Fruit fly (Drosophila melanogaster) whole organism, embryonic: ENCODE data around the gene chrb.
A peak's percentile ranks its signal among the peaks of the same experiment; 100 is the strongest.

ENCODE experiments used
- Aef1 ChIP-seq: fragments of 200-800 bp; sonication (Bioruptor generic); IDR thresholded peaks from 3 replicates; pipeline ENCODE4 v1.3.6; 2022; ENCODE audit warnings: missing biosample characterization, missing genetic modification characterization
- Atf6 ChIP-seq: fragments of 200-800 bp; sonication (Bioruptor generic); IDR thresholded peaks from 2 replicates; pipeline ENCODE4 v1.3.6; 2022; ENCODE audit warnings: missing biosample characterization, missing genetic modification characterization
- Awh ChIP-seq: fragments of 200-800 bp; sonication (Bioruptor generic); IDR thresholded peaks from 2 replicates; pipeline ENCODE4, ENCODE4 v1.3.6; 2022; ENCODE audit warnings: missing biosample characterization, missing genetic modification characterization
- Blimp-1 ChIP-seq: fragments of 200-800 bp; sonication (Bioruptor generic); optimal IDR thresholded peaks from 3 replicates; lab custom pipeline; 2018; ENCODE audit warnings: missing biosample characterization, missing genetic modification characterization, mild to moderate bottlenecking, moderate library complexity, missing genetic modification reagents
- CG1024 ChIP-seq: fragments of 200-800 bp; sonication (Bioruptor generic); IDR thresholded peaks from 2 replicates; pipeline ENCODE4 v1.3.6; 2022; ENCODE audit warnings: missing biosample characterization, missing genetic modification characterization
- CG10543 ChIP-seq: fragments of 200-800 bp; sonication (Bioruptor generic); optimal IDR thresholded peaks from 3 replicates; lab custom pipeline; 2017; ENCODE audit warnings: missing biosample characterization, mild to moderate bottlenecking, missing genetic modification characterization, moderate library complexity
- CG11504 ChIP-seq: fragments of 200-800 bp; sonication (Bioruptor generic); optimal IDR thresholded peaks from 3 replicates; lab custom pipeline; 2019; ENCODE audit warnings: missing biosample characterization, mild to moderate bottlenecking, missing genetic modification characterization, moderate library complexity
- CG12391 ChIP-seq: fragments of 200-800 bp; sonication (Bioruptor generic); optimal IDR thresholded peaks from 3 replicates; lab custom pipeline; 2018; ENCODE audit warnings: missing biosample characterization, mild to moderate bottlenecking, missing genetic modification characterization, moderate library complexity
- CG13296 ChIP-seq: fragments of 200-800 bp; sonication (Bioruptor generic); optimal IDR thresholded peaks from 3 replicates; lab custom pipeline; 2018; ENCODE audit warnings: missing biosample characterization, mild to moderate bottlenecking, missing genetic modification characterization
- CG17359 ChIP-seq: fragments of 200-800 bp; sonication (Bioruptor generic); optimal IDR thresholded peaks from 3 replicates; lab custom pipeline; 2018; ENCODE audit warnings: missing biosample characterization, mild to moderate bottlenecking, missing genetic modification characterization, moderate library complexity
- CG1832 ChIP-seq: fragments of 200-800 bp; sonication (Bioruptor generic); optimal IDR thresholded peaks from 2 replicates; lab custom pipeline; 2017; ENCODE audit warnings: missing biosample characterization, mild to moderate bottlenecking, missing genetic modification characterization, inconsistent platforms
- CG2120 ChIP-seq: fragments of 200-800 bp; sonication (Bioruptor generic); optimal IDR thresholded peaks from 3 replicates; lab custom pipeline; 2016; ENCODE audit warnings: missing biosample characterization, missing genetic modification characterization
- CG2678 ChIP-seq: fragments of 200-800 bp; sonication (Bioruptor generic); optimal IDR thresholded peaks from 3 replicates; lab custom pipeline; 2019; ENCODE audit warnings: missing biosample characterization, mild to moderate bottlenecking, missing genetic modification characterization, moderate library complexity
- CG31441 ChIP-seq: fragments of 200-800 bp; sonication (Bioruptor generic); IDR thresholded peaks from 2 replicates; pipeline ENCODE4 v1.3.6; 2022; ENCODE audit warnings: missing biosample characterization, missing genetic modification characterization
- CG32532 ChIP-seq: fragments of 200-800 bp; sonication (Bioruptor generic); IDR thresholded peaks from 2 replicates; pipeline ENCODE4 v1.3.6; 2022; ENCODE audit warnings: missing biosample characterization, missing genetic modification characterization
- CG32772 ChIP-seq: fragments of 200-800 bp; sonication (Bioruptor generic); IDR thresholded peaks from 2 replicates; pipeline ENCODE4 v1.3.6; 2022; ENCODE audit warnings: missing biosample characterization, missing genetic modification characterization
- CG34422 ChIP-seq: fragments of 200-800 bp; sonication (Bioruptor generic); IDR thresholded peaks from 3 replicates; pipeline ENCODE4 v1.3.6; 2022; ENCODE audit warnings: missing biosample characterization, missing genetic modification characterization
- CG4424 ChIP-seq: fragments of 200-800 bp; sonication (Bioruptor generic); optimal IDR thresholded peaks from 3 replicates; lab custom pipeline; 2016; ENCODE audit warnings: missing biosample characterization, missing genetic modification characterization
- CG7839 ChIP-seq: fragments of 200-800 bp; sonication (Bioruptor generic); optimal IDR thresholded peaks from 3 replicates; lab custom pipeline; 2018; ENCODE audit warnings: missing biosample characterization, mild to moderate bottlenecking, missing genetic modification characterization, moderate library complexity
- CG8281 ChIP-seq: fragments of 200-800 bp; sonication (Bioruptor generic); optimal IDR thresholded peaks from 2 replicates; lab custom pipeline; 2018; ENCODE audit warnings: missing biosample characterization, mild to moderate bottlenecking, missing genetic modification characterization, moderate library complexity
- CG8388 ChIP-seq: fragments of 200-800 bp; sonication (Bioruptor generic); optimal IDR thresholded peaks from 2 replicates; lab custom pipeline; 2019; ENCODE audit warnings: missing biosample characterization, mild to moderate bottlenecking, missing genetic modification characterization, moderate library complexity
- CG9932 ChIP-seq: fragments of 200-800 bp; sonication (Bioruptor generic); IDR thresholded peaks from 2 replicates; pipeline ENCODE4 v1.3.6; 2022; ENCODE audit warnings: missing biosample characterization, missing genetic modification characterization
- Dek ChIP-seq: fragments of 200-800 bp; sonication (Bioruptor generic); optimal IDR thresholded peaks from 3 replicates; lab custom pipeline; 2019; ENCODE audit warnings: missing biosample characterization, mild to moderate bottlenecking, missing genetic modification characterization, moderate library complexity
- Fer1 ChIP-seq: fragments of 200-800 bp; sonication (Bioruptor generic); optimal IDR thresholded peaks from 2 replicates; lab custom pipeline; 2017; ENCODE audit warnings: missing biosample characterization, mild to moderate bottlenecking, missing genetic modification characterization
- Gug ChIP-seq: fragments of 200-800 bp; sonication (Bioruptor generic); IDR thresholded peaks from 4 replicates; pipeline ENCODE4 v1.3.6; 2022; ENCODE audit warnings: missing biosample characterization, missing genetic modification characterization
- Hand ChIP-seq: fragments of 200-800 bp; sonication (Bioruptor generic); optimal IDR thresholded peaks from 2 replicates; lab custom pipeline; 2017; ENCODE audit warnings: mild to moderate bottlenecking, missing biosample characterization, missing genetic modification reagents, missing genetic modification characterization
- Hr51 ChIP-seq, 2 experiments: fragments of 200-800 bp; sonication (Bioruptor generic); optimal IDR thresholded peaks; 2 replicates in 1 of 2; 3 replicates in 1 of 2; lab custom pipeline; 2016 to 2018; ENCODE audit warnings: missing biosample characterization in 2 of 2, missing genetic modification characterization in 2 of 2, mild to moderate bottlenecking in 1 of 2, moderate library complexity in 1 of 2
- Hsf ChIP-seq: fragments of 200-800 bp; sonication (Bioruptor generic); optimal IDR thresholded peaks from 3 replicates; lab custom pipeline; 2016; ENCODE audit warnings: missing biosample characterization, missing genetic modification characterization
- Oli ChIP-seq: fragments of 200-800 bp; sonication (Bioruptor generic); optimal IDR thresholded peaks from 2 replicates; lab custom pipeline; 2018; ENCODE audit warnings: missing biosample characterization, mild to moderate bottlenecking, missing genetic modification characterization, moderate library complexity
- PHDP ChIP-seq: fragments of 200-800 bp; sonication (Bioruptor generic); optimal IDR thresholded peaks from 3 replicates; lab custom pipeline; 2018; ENCODE audit warnings: missing biosample characterization, mild to moderate bottlenecking, missing genetic modification characterization, moderate library complexity
- Pdp1 ChIP-seq, 2 experiments: fragments of 200-800 bp; sonication (Bioruptor generic); optimal IDR thresholded peaks; 3 replicates each; lab custom pipeline; 2016; ENCODE audit warnings: missing biosample characterization in 2 of 2, missing genetic modification characterization in 2 of 2, mild to moderate bottlenecking in 1 of 2, moderate library complexity in 1 of 2
- Ptx1 ChIP-seq: fragments of 200-800 bp; sonication (Bioruptor generic); IDR thresholded peaks from 2 replicates; pipeline ENCODE4 v1.3.6; 2022; ENCODE audit warnings: missing biosample characterization, missing genetic modification characterization
- Rfx ChIP-seq: fragments of 200-800 bp; sonication (Bioruptor generic); IDR thresholded peaks from 2 replicates; pipeline ENCODE4 v1.3.6; 2022; ENCODE audit warnings: missing biosample characterization, missing genetic modification characterization
- Sox102F ChIP-seq: fragments of 200-800 bp; sonication (Bioruptor generic); optimal IDR thresholded peaks from 2 replicates; lab custom pipeline; 2018; ENCODE audit warnings: missing biosample characterization, mild to moderate bottlenecking, missing genetic modification characterization, moderate library complexity
- bsh ChIP-seq, 2 experiments: fragments of 200-800 bp; sonication (Bioruptor generic); optimal IDR thresholded peaks; 2 replicates each; lab custom pipeline; 2017 to 2018; ENCODE audit warnings: mild to moderate bottlenecking in 2 of 2, missing biosample characterization in 2 of 2, missing genetic modification characterization in 2 of 2, moderate library complexity in 1 of 2
- chm ChIP-seq: fragments of 200-800 bp; sonication (Bioruptor generic); IDR thresholded peaks from 2 replicates; pipeline ENCODE4 v1.3.6; 2022; ENCODE audit warnings: missing biosample characterization, missing genetic modification characterization
- chn ChIP-seq: fragments of 200-800 bp; sonication (Bioruptor generic); optimal IDR thresholded peaks from 2 replicates; lab custom pipeline; 2016; ENCODE audit warnings: missing biosample characterization, missing genetic modification characterization
- cwo ChIP-seq: fragments of 200-800 bp; sonication (Bioruptor generic); optimal IDR thresholded peaks from 3 replicates; lab custom pipeline; 2017; ENCODE audit warnings: missing biosample characterization, missing genetic modification characterization, mild to moderate bottlenecking, moderate library complexity, missing genetic modification reagents
- fd96Cb ChIP-seq: fragments of 200-800 bp; sonication (Bioruptor generic); optimal IDR thresholded peaks from 2 replicates; lab custom pipeline; 2018; ENCODE audit warnings: missing biosample characterization, mild to moderate bottlenecking, missing genetic modification characterization, moderate library complexity
- gem ChIP-seq: fragments of 200-800 bp; sonication (Bioruptor generic); optimal IDR thresholded peaks from 2 replicates; lab custom pipeline; 2019; ENCODE audit warnings: missing biosample characterization, mild to moderate bottlenecking, missing genetic modification characterization, moderate library complexity
- hbn ChIP-seq: fragments of 200-800 bp; sonication (Bioruptor generic); IDR thresholded peaks from 2 replicates; pipeline ENCODE4 v1.3.6; 2022; ENCODE audit warnings: missing biosample characterization, missing genetic modification characterization; ENCODE audit not compliant: partially characterized antibody
- hkb ChIP-seq, 2 experiments: fragments of 200-800 bp in 1 of 2; fragments of >200 bp in 1 of 2; sonication (Bioruptor generic) in 1 of 2; IDR thresholded peaks in 1 of 2; optimal IDR thresholded peaks in 1 of 2; 2 replicates each; pipeline versions ENCODE4 v1.3.6 to Lab custom; 2017 to 2022; ENCODE audit warnings: missing biosample characterization in 1 of 2, missing genetic modification characterization in 1 of 2
- lab ChIP-seq: fragments of 200-800 bp; sonication (Bioruptor generic); optimal IDR thresholded peaks from 3 replicates; lab custom pipeline; 2017; ENCODE audit warnings: missing biosample characterization, missing genetic modification characterization, mild to moderate bottlenecking, moderate library complexity, missing genetic modification reagents
- scrt ChIP-seq: fragments of 200-800 bp; sonication (Bioruptor generic); optimal IDR thresholded peaks from 2 replicates; lab custom pipeline; 2018; ENCODE audit warnings: missing biosample characterization, mild to moderate bottlenecking, missing genetic modification characterization, moderate library complexity
- sisA ChIP-seq: fragments of 200-800 bp; sonication (Bioruptor generic); IDR thresholded peaks from 2 replicates; pipeline ENCODE4 v1.3.6; 2022; ENCODE audit warnings: missing biosample characterization, missing genetic modification characterization
- slbo ChIP-seq: fragments of 200-800 bp; sonication (Bioruptor generic); IDR thresholded peaks from 2 replicates; pipeline ENCODE4 v1.3.6; 2022; ENCODE audit warnings: missing biosample characterization, missing genetic modification characterization
- ssp ChIP-seq: fragments of 200-800 bp; sonication (Bioruptor generic); IDR thresholded peaks from 2 replicates; pipeline ENCODE4 v1.3.6; 2022; ENCODE audit warnings: missing biosample characterization, missing genetic modification characterization
- unpg ChIP-seq: fragments of 200-800 bp; sonication (Bioruptor generic); optimal IDR thresholded peaks from 3 replicates; lab custom pipeline; 2018; ENCODE audit warnings: missing biosample characterization, mild to moderate bottlenecking, missing genetic modification characterization, moderate library complexity

chrb gene

DNA sequence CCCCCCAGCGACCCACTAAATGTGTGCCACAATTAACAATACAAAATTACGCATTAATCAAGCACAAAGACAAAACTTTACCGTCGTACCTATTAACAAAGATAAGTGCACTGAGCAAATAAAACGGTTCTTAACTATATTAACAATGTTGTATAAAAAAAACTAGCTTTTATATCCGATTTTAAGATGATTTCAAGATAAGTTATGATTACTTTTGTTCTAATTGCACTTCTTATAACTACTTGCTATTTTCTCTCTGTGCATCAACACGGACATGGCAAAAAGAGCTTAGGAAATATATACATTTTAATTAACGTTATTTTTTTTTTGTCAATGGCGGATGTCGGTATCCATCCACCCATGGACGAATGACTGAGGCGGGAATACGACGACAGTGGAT, 48.8 kb downstream of the chrb start (continued):
- TF ChIP-seq Hand (GFP tag; lab: Kevin White, UChicago) (no peak), CG13296 (GFP tag; lab: Kevin White, UChicago) (peak; percentile 24), lab (GFP tag; lab: Kevin White, UChicago) (peak; percentile 37), Oli (tag; lab: Kevin White, UChicago) (peak; percentile 25), CG32772 (0 out of 2 replicates have a peak, but pooled peaks have one; percentile 26), CG34422 (GFP tag; lab: Robert Waterston, UW) (0 out of 3 replicates have a peak, but pooled peaks have one; percentile 55), CG9932 (peak; percentile 53), CG32532 (peak; percentile 58; the same call in 1 of the 2 replicates), Aef1 (peak; percentile 16; the same call in 1 of the 3 replicates), chm (no peak), CG11504 (peak; percentile 55), PHDP (peak; percentile 11), unpg (GFP tag; lab: Kevin White, UChicago) (peak; percentile 24), fd96Cb (peak; percentile 17), sisA (peak; percentile 43), Fer1 (GFP tag; lab: Kevin White, UChicago) (peak; percentile 20), Blimp-1 (peak; percentile 24), CG1832 (GFP tag; lab: Kevin White, UChicago) (no peak), slbo (GFP tag; lab: Robert Waterston, UW) (peak; percentile 49; the same call in 1 of the 2 replicates), Gug (GFP tag; lab: Robert Waterston, UW) (0 out of 4 replicates have a peak, but pooled peaks have one; percentile 16), scrt (GFP tag; lab: Kevin White, UChicago) (no peak), CG8388 (GFP tag; lab: Kevin White, UChicago) (peak; percentile 14), bsh (GFP tag; optimal IDR thresholded peaks at IDR 0.05; lab: Kevin White, UChicago) (peak in 1 of 2 experiments; percentile 41), Atf6 (peak; percentile 38; the same call in 1 of the 2 replicates), Awh (peak; percentile 58), CG1024 (GFP tag; lab: Robert Waterston, UW) (peak; percentile 33; the same call in 1 of the 2 replicates), CG2120 (GFP tag; lab: Kevin White, UChicago) (peak; percentile 7), Ptx1 (peak; percentile 54), CG31441 (GFP tag; lab: Robert Waterston, UW) (peak; percentile 29; the same call in 1 of the 2 replicates), CG10543 (GFP tag; lab: Kevin White, UChicago) (no peak), hkb (optimal IDR thresholded peaks at IDR 0.05; lab: Kevin White, UChicago) (no peak), hkb (GFP tag; IDR thresholded peaks at IDR 0.05; lab: Robert Waterston, UW) (peak; percentile 60; the same call in 1 of the 2 replicates), cwo (GFP tag; lab: Kevin White, UChicago) (peak; percentile 2), chn (no peak), CG17359 (tag; lab: Kevin White, UChicago) (peak; percentile 20), CG12391 (tag; lab: Kevin White, UChicago) (peak; percentile 19), Dek (no peak), CG8281 (tag; lab: Kevin White, UChicago) (no peak), Hsf (GFP tag; lab: Kevin White, UChicago) (no peak), CG7839 (tag; lab: Kevin White, UChicago) (peak; percentile 12), Sox102F (GFP tag; lab: Kevin White, UChicago) (peak; percentile 47), ssp (GFP tag; lab: Robert Waterston, UW) (0 out of 2 replicates have a peak, but pooled peaks have one; percentile 16), Rfx (GFP tag; lab: Robert Waterston, UW) (peak; percentile 47; the same call in 1 of the 2 replicates), CG2678 (tag; lab: Kevin White, UChicago) (peak; percentile 29), CG4424 (GFP tag; lab: Kevin White, UChicago) (peak; percentile 22), hbn (GFP tag; lab: Robert Waterston, UW) (no peak), Pdp1 (GFP tag; optimal IDR thresholded peaks at IDR 0.05; lab: Kevin White, UChicago) (peak in 1 of 2 experiments; percentile 0), Hr51 (GFP tag; optimal IDR thresholded peaks at IDR 0.05; lab: Kevin White, UChicago) (peak in 1 of 2 experiments; percentile 35), gem (tag; lab: Kevin White, UChicago) (peak; percentile 56)
